Fruit fly (Drosophila melanogaster): Measurements from ENCODE around the gene CG6204.
A peak's percentile ranks its signal among the peaks of the same experiment; 100 is the strongest.

The CG6204 gene

DNA sequence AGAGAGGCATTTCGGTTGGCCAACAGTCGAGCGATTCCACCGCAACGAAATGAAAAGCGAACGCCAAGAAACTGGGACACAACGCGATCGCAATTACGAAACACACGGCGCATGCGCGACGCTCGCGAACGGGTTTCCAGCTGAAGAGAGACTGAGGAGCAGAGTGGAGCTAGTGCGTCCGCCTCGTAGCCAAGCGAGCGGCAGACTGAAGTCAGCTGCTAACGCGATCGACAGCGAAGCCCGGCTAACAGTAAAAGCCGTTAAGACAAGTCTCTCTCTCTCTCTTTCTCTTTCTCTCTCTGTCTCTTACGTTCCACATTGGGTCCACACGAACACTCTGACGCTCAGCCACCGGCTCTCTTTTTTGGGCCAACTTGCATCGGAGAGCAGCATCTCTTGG lies 24.9 kb downstream of the CG6204 start, which contains the start of gene CG17786 (continued):
- TF ChIP-seq CG18476 (GFP tag; optimal IDR thresholded peaks at IDR 0.05) (no peak), Camta (GFP tag; optimal IDR thresholded peaks at IDR 0.05) (no peak), CG17829 (tag; optimal IDR thresholded peaks at IDR 0.05) (no peak), nerfin-2 (GFP tag; IDR thresholded peaks at IDR 0.05; ENCODE audit: partially characterized antibody) (no peak), Side (GFP tag; optimal IDR thresholded peaks at IDR 0.05) (no peak), CG7786 (GFP tag; optimal IDR thresholded peaks at IDR 0.05) (no peak), CG11560 (tag; IDR thresholded peaks at IDR 0.05) (no peak), Meics (GFP tag; optimal IDR thresholded peaks at IDR 0.05) (no peak), croc (GFP tag; conservative IDR thresholded peaks at IDR 0.05) (no peak), inv (GFP tag; IDR thresholded peaks at IDR 0.05; ENCODE audit: partially characterized antibody) (no peak), CG7839 (tag; optimal IDR thresholded peaks at IDR 0.05) (no peak), NK7.1 (GFP tag; optimal IDR thresholded peaks at IDR 0.05) (no peak), CG2889 (GFP tag; IDR thresholded peaks at IDR 0.05) (no peak), cwo (GFP tag; optimal IDR thresholded peaks at IDR 0.05) (peak; percentile 2), bsh (GFP tag; optimal IDR thresholded peaks at IDR 0.05) (peak in 1 of 2 experiments; percentile 20), kah (GFP tag; optimal IDR thresholded peaks at IDR 0.05) (no peak), Deaf1 (tag; optimal IDR thresholded peaks at IDR 0.05) (peak; percentile 64), CG13296 (GFP tag; optimal IDR thresholded peaks at IDR 0.05) (peak; percentile 3), CG30403 (GFP tag; optimal IDR thresholded peaks at IDR 0.05) (no peak), CrebB (tag; optimal IDR thresholded peaks at IDR 0.05) (peak; percentile 17), knrl (GFP tag; IDR thresholded peaks at IDR 0.05; ENCODE audit: partially characterized antibody) (0 out of 3 replicates have a peak, but pooled peaks have one; percentile 25), CG4854 (GFP tag; optimal IDR thresholded peaks at IDR 0.05) (no peak), CG4360 (GFP tag; IDR thresholded peaks at IDR 0.05) (no peak), slp2 (GFP tag; optimal IDR thresholded peaks at IDR 0.05) (no peak), lola (GFP tag; optimal IDR thresholded peaks at IDR 0.05) (no peak), CG12071 (GFP tag; optimal IDR thresholded peaks at IDR 0.05) (no peak), lab (GFP tag; optimal IDR thresholded peaks at IDR 0.05) (no peak), CG16815 (GFP tag; optimal IDR thresholded peaks at IDR 0.05) (no peak), org-1 (GFP tag; optimal IDR thresholded peaks at IDR 0.05) (no peak), stc (GFP tag; IDR thresholded peaks at IDR 0.05) (no peak), Aef1 (GFP tag; IDR thresholded peaks at IDR 0.05) (no peak), caup (GFP tag; optimal IDR thresholded peaks at IDR 0.05; ENCODE audit: severe bottlenecking) (peak; percentile 32), GATAe (GFP tag; conservative IDR thresholded peaks at IDR 0.05) (no peak), CG13775 (GFP tag; optimal IDR thresholded peaks at IDR 0.05) (no peak), so (GFP tag; IDR thresholded peaks at IDR 0.05) (peak; percentile 43; the same call in 1 of the 3 replicates), sna (GFP tag; IDR thresholded peaks at IDR 0.05; ENCODE audit: partially characterized antibody) (no peak), Chrac-16 (GFP tag; optimal IDR thresholded peaks at IDR 0.05) (no peak), sima (GFP tag; optimal IDR thresholded peaks at IDR 0.05) (no peak), CG11723 (GFP tag; optimal IDR thresholded peaks at IDR 0.05) (no peak), bab2 (GFP tag; optimal IDR thresholded peaks at IDR 0.05) (no peak), CG16863 (GFP tag; optimal IDR thresholded peaks at IDR 0.05) (no peak), Stat92E (GFP tag; optimal IDR thresholded peaks at IDR 0.05) (no peak), onecut (GFP tag; IDR thresholded peaks at IDR 0.05) (0 out of 2 replicates have a peak, but pooled peaks have one; percentile 19), E2f1 (GFP tag; IDR thresholded peaks at IDR 0.05) (no peak), wek (GFP tag; optimal IDR thresholded peaks at IDR 0.05) (no peak), corto (GFP tag; optimal IDR thresholded peaks at IDR 0.05) (no peak), vvl (GFP tag; IDR thresholded peaks at IDR 0.05) (peak; percentile 62; the same call in 1 of the 2 replicates), D19B (GFP tag; optimal IDR thresholded peaks at IDR 0.05) (no peak), Atf6 (GFP tag; IDR thresholded peaks at IDR 0.05) (no peak), CG13624 (GFP tag; optimal IDR thresholded peaks at IDR 0.05) (no peak)
